Worm (Caenorhabditis elegans) whole organism, L3 larva: ENCODE results near the gene tsp-14.

Source experiments
- R02D3.7 ChIP-seq: fragments of 150-350 bp; optimal IDR thresholded peaks from 2 replicates; lab custom pipeline; 2014; ENCODE audit warnings: missing biosample characterization, missing genetic modification characterization
- ZK546.5 ChIP-seq: sonication (generic microtip); optimal IDR thresholded peaks from 2 replicates; lab custom pipeline; 2017; ENCODE audit warnings: missing biosample characterization, missing genetic modification characterization
- ceh-16 ChIP-seq: sonication (generic microtip); optimal IDR thresholded peaks from 2 replicates; lab custom pipeline; 2017; ENCODE audit warnings: missing biosample characterization, missing genetic modification characterization
- ceh-82 ChIP-seq: fragments of 150-350 bp; optimal IDR thresholded peaks from 2 replicates; lab custom pipeline; 2014; ENCODE audit warnings: missing biosample characterization, missing genetic modification characterization
- daf-12 ChIP-seq: fragments of 150-350 bp; optimal IDR thresholded peaks from 2 replicates; lab custom pipeline; 2014; ENCODE audit warnings: missing biosample characterization, missing genetic modification reagents, missing genetic modification characterization
- egl-27 ChIP-seq: sonication (generic microtip); optimal IDR thresholded peaks from 4 replicates; lab custom pipeline; 2017; ENCODE audit warnings: missing biosample characterization, missing genetic modification reagents, missing genetic modification characterization
- elt-1 ChIP-seq: fragments of 150-350 bp; optimal IDR thresholded peaks from 2 replicates; lab custom pipeline; 2014; ENCODE audit warnings: missing biosample characterization, missing genetic modification characterization
- elt-2 ChIP-seq: sonication (generic microtip); optimal IDR thresholded peaks from 2 replicates; lab custom pipeline; 2016; ENCODE audit warnings: missing genetic modification reagents, mild to moderate bottlenecking, missing genetic modification characterization, missing compliant biosample characterization
- eor-1 ChIP-seq, 2 experiments: fragments of 150-350 bp; optimal IDR thresholded peaks; 2 replicates each; lab custom pipeline; 2014 to 2018; ENCODE audit warnings: missing biosample characterization in 2 of 2, missing genetic modification characterization in 2 of 2
- fkh-10 ChIP-seq: sonication (generic microtip); optimal IDR thresholded peaks from 2 replicates; lab custom pipeline; 2017; ENCODE audit warnings: missing biosample characterization, missing genetic modification reagents, missing genetic modification characterization
- hmg-11 ChIP-seq: sonication (generic microtip); optimal IDR thresholded peaks from 2 replicates; lab custom pipeline; 2016; ENCODE audit warnings: missing genetic modification characterization, missing compliant biosample characterization
- jun-1 ChIP-seq: fragments of 150-350 bp; optimal IDR thresholded peaks from 2 replicates; lab custom pipeline; 2014; ENCODE audit warnings: missing biosample characterization, missing genetic modification reagents, missing genetic modification characterization
- lin-39 ChIP-seq: fragments of 150-350 bp; optimal IDR thresholded peaks from 2 replicates; lab custom pipeline; 2018; ENCODE audit warnings: missing biosample characterization, missing genetic modification reagents, missing genetic modification characterization
- lsy-12 ChIP-seq: sonication (generic microtip); optimal IDR thresholded peaks from 2 replicates; lab custom pipeline; 2016; ENCODE audit warnings: mild to moderate bottlenecking, missing genetic modification characterization, missing compliant biosample characterization
- mdl-1 ChIP-seq: fragments of 150-350 bp; optimal IDR thresholded peaks from 2 replicates; lab custom pipeline; 2014; ENCODE audit warnings: missing biosample characterization, missing genetic modification characterization
- nhr-11 ChIP-seq: fragments of 150-350 bp; optimal IDR thresholded peaks from 2 replicates; lab custom pipeline; 2014; ENCODE audit warnings: missing biosample characterization, missing genetic modification characterization
- nhr-23 ChIP-seq: fragments of 150-350 bp; optimal IDR thresholded peaks from 2 replicates; lab custom pipeline; 2014; ENCODE audit warnings: missing biosample characterization, missing genetic modification reagents, missing genetic modification characterization
- nhr-25 ChIP-seq: sonication (generic microtip); optimal IDR thresholded peaks from 2 replicates; lab custom pipeline; 2017; ENCODE audit warnings: missing biosample characterization, missing genetic modification characterization
- nhr-43 ChIP-seq: sonication (generic microtip); optimal IDR thresholded peaks from 2 replicates; lab custom pipeline; 2016; ENCODE audit warnings: mild to moderate bottlenecking, missing genetic modification characterization, missing compliant biosample characterization; ENCODE audit not compliant: poor library complexity, severe bottlenecking
- nhr-67 ChIP-seq: fragments of 150-350 bp; optimal IDR thresholded peaks from 2 replicates; lab custom pipeline; 2014; ENCODE audit warnings: missing biosample characterization, missing genetic modification characterization
- nhr-76 ChIP-seq: fragments of 150-350 bp; sonication (generic microtip); optimal IDR thresholded peaks from 5 replicates; lab custom pipeline; 2014; ENCODE audit warnings: missing biosample characterization, missing genetic modification characterization
- nhr-77 ChIP-seq: fragments of 150-350 bp; optimal IDR thresholded peaks from 2 replicates; lab custom pipeline; 2014; ENCODE audit warnings: missing biosample characterization, missing genetic modification characterization
- pha-4 ChIP-seq: fragments of 150-350 bp; optimal IDR thresholded peaks from 2 replicates; lab custom pipeline; 2014; ENCODE audit warnings: missing biosample characterization, missing genetic modification reagents, missing genetic modification characterization
- pqm-1 ChIP-seq: fragments of 150-350 bp; optimal IDR thresholded peaks from 2 replicates; lab custom pipeline; 2017; ENCODE audit warnings: missing biosample characterization, missing genetic modification characterization, inconsistent platforms
- sea-2 ChIP-seq: fragments of 150-350 bp; sonication (generic microtip); optimal IDR thresholded peaks from 4 replicates; lab custom pipeline; 2014; ENCODE audit warnings: missing biosample characterization, missing genetic modification reagents, missing genetic modification characterization
- snpc-4 ChIP-seq: fragments of 150-350 bp; optimal IDR thresholded peaks from 2 replicates; lab custom pipeline; 2014; ENCODE audit warnings: missing biosample characterization, missing genetic modification characterization
- tbx-2 ChIP-seq: sonication (generic microtip); optimal IDR thresholded peaks from 2 replicates; lab custom pipeline; 2016; ENCODE audit warnings: mild to moderate bottlenecking, missing genetic modification characterization, missing compliant biosample characterization
- unc-62 ChIP-seq: fragments of 150-350 bp; sonication (generic microtip); optimal IDR thresholded peaks from 4 replicates; lab custom pipeline; 2014; ENCODE audit warnings: missing biosample characterization, missing genetic modification reagents, missing genetic modification characterization
- ztf-11 ChIP-seq: fragments of 150-350 bp; optimal IDR thresholded peaks from 2 replicates; lab custom pipeline; 2014; ENCODE audit warnings: missing biosample characterization, missing genetic modification characterization
- ztf-4 ChIP-seq: fragments of 150-350 bp; optimal IDR thresholded peaks from 2 replicates; lab custom pipeline; 2014; ENCODE audit warnings: missing biosample characterization, missing genetic modification characterization

The tsp-14 gene

ce11 chrX:4881310-4881709 lies 4.5 kb upstream of the tsp-14 start:
- TF ChIP-seq daf-12 (tag; lab: Kevin White, UChicago): no peak
- no peak for TF ChIP-seq pqm-1 (tag; lab: Kevin White, UChicago)
- TF ChIP-seq nhr-25 (tag; lab: Kevin White, UChicago): no peak
- TF ChIP-seq egl-27 (tag; lab: Kevin White, UChicago): no peak
- no peak for TF ChIP-seq lin-39 (tag; lab: Kevin White, UChicago)
- no peak for TF ChIP-seq tbx-2 (tag; lab: Kevin White, UChicago)

- TF ChIP-seq jun-1 (tag; lab: Kevin White, UChicago) (no peak), R02D3.7 (tag; lab: Kevin White, UChicago) (no peak), eor-1 (tag; optimal IDR thresholded peaks at IDR 0.05; lab: Kevin White, UChicago) (no peak), pqm-1 (tag; lab: Kevin White, UChicago) (no peak), ceh-16 (no peak), nhr-77 (no peak), sea-2 (GFP tag; lab: Kevin White, UChicago) (no peak), fkh-10 (GFP tag; lab: Kevin White, UChicago) (no peak), lin-39 (tag; lab: Kevin White, UChicago) (no peak), pha-4 (tag; lab: Kevin White, UChicago) (no peak), ztf-4 (tag; lab: Kevin White, UChicago) (no peak), elt-1 (tag; lab: Kevin White, UChicago) (no peak), nhr-67 (tag; lab: Kevin White, UChicago) (no peak)
These were observed 3.2 kb upstream of the tsp-14 start for ce11 chrX:4879998-4880397.

- no peak for TF ChIP-seq ztf-11 (tag; lab: Kevin White, UChicago)
- no peak for TF ChIP-seq nhr-76 (tag; lab: Kevin White, UChicago)
- no peak for TF ChIP-seq ceh-82 (tag; lab: Kevin White, UChicago)
- TF ChIP-seq hmg-11 (tag; lab: Kevin White, UChicago): no peak
- no peak for TF ChIP-seq ztf-4 (tag; lab: Kevin White, UChicago)
- TF ChIP-seq ceh-16: no peak
- no peak for TF ChIP-seq tbx-2 (tag; lab: Kevin White, UChicago)
These were observed 1.5 kb downstream of the tsp-14 start for ce11 chrX:4875296-4875695.

- TF ChIP-seq pqm-1 (tag; lab: Kevin White, UChicago) (no peak), elt-1 (tag; lab: Kevin White, UChicago) (peak; percentile 7), R02D3.7 (tag; lab: Kevin White, UChicago) (no peak), nhr-25 (tag; lab: Kevin White, UChicago) (peak; percentile 82)
These were observed 4.0 kb downstream of the tsp-14 start for ce11 chrX:4872758-4873157.

- TF ChIP-seq jun-1 (tag; lab: Kevin White, UChicago) (no peak), ztf-11 (tag; lab: Kevin White, UChicago) (no peak), ztf-4 (tag; lab: Kevin White, UChicago) (no peak), elt-2 (tag; lab: Kevin White, UChicago) (no peak), ZK546.5 (tag; lab: Kevin White, UChicago) (no peak), sea-2 (GFP tag; lab: Kevin White, UChicago) (no peak), lsy-12 (tag; lab: Kevin White, UChicago) (no peak), mdl-1 (no peak)
These were observed 6.1 kb downstream of the tsp-14 start for ce11 chrX:4870683-4871082.

- no peak for TF ChIP-seq snpc-4 (tag; lab: Kevin White, UChicago)
- TF ChIP-seq nhr-43 (tag; lab: Kevin White, UChicago): no peak
- TF ChIP-seq R02D3.7 (tag; lab: Kevin White, UChicago): no peak
- no peak for TF ChIP-seq elt-1 (tag; lab: Kevin White, UChicago)
- TF ChIP-seq tbx-2 (tag; lab: Kevin White, UChicago): no peak
- no peak for TF ChIP-seq nhr-11 (tag; lab: Kevin White, UChicago)
- no peak for TF ChIP-seq eor-1 (tag; optimal IDR thresholded peaks at IDR 0.05; lab: Kevin White, UChicago)
- no peak for TF ChIP-seq nhr-76 (tag; lab: Kevin White, UChicago)
- TF ChIP-seq nhr-25 (tag; lab: Kevin White, UChicago): no peak
- TF ChIP-seq nhr-23 (tag; lab: Kevin White, UChicago): no peak
- no peak for TF ChIP-seq unc-62 (GFP tag; lab: Kevin White, UChicago)
These were observed 7.1 kb downstream of the tsp-14 start for ce11 chrX:4869627-4870026.
